Worm (Caenorhabditis elegans) whole organism, L1 larva: ENCODE measurements around the gene Y69H2.17.

ENCODE experiments used
- C16A3.4 ChIP-seq: fragments of 150-350 bp; optimal IDR thresholded peaks from 2 replicates; lab custom pipeline; 2014; ENCODE audit warnings: missing biosample characterization, missing genetic modification characterization
- F16B12.6 ChIP-seq: fragments of 150-350 bp; optimal IDR thresholded peaks from 2 replicates; lab custom pipeline; 2014; ENCODE audit warnings: missing biosample characterization, missing genetic modification characterization
- blmp-1 ChIP-seq: fragments of 150-350 bp; optimal IDR thresholded peaks from 2 replicates; lab custom pipeline; 2014; ENCODE audit warnings: missing biosample characterization, missing genetic modification characterization
- ceh-63 ChIP-seq: fragments of 200-800 bp; sonication (Bioruptor generic); optimal IDR thresholded peaks from 2 replicates; lab custom pipeline; 2018; ENCODE audit warnings: mild to moderate bottlenecking, missing genetic modification characterization, missing compliant biosample characterization
- ceh-82 ChIP-seq, 3 experiments: fragments of 150-350 bp in 1 of 3; sonication (generic microtip) in 2 of 3; optimal IDR thresholded peaks; 2 replicates each; lab custom pipeline; 2014 to 2017; ENCODE audit warnings: missing biosample characterization in 3 of 3, missing genetic modification characterization in 3 of 3
- ceh-90 ChIP-seq: sonication (generic microtip); optimal IDR thresholded peaks from 2 replicates; lab custom pipeline; 2016; ENCODE audit warnings: missing genetic modification characterization, missing compliant biosample characterization
- dpl-1 ChIP-seq, 3 experiments: fragments of 150-350 bp in 2 of 3; sonication (generic microtip) in 1 of 3; optimal IDR thresholded peaks; 2 replicates each; lab custom pipeline; 2014 to 2017; ENCODE audit warnings: missing biosample characterization in 3 of 3, missing genetic modification characterization in 3 of 3, missing genetic modification reagents in 3 of 3
- dsc-1 ChIP-seq: sonication (generic microtip); optimal IDR thresholded peaks from 2 replicates; lab custom pipeline; 2016; ENCODE audit warnings: mild to moderate bottlenecking, missing genetic modification characterization, missing compliant biosample characterization
- efl-1 ChIP-seq, 4 experiments: fragments of 150-350 bp; optimal IDR thresholded peaks in 3 of 4; peaks in 1 of 4; 1 replicate in 1 of 4; 2 replicates in 3 of 4; lab custom pipeline; 2014; ENCODE audit warnings: missing biosample characterization in 2 of 4, missing genetic modification characterization in 2 of 4, missing genetic modification reagents in 2 of 4
- efl-3 ChIP-seq: fragments of 200-800 bp; sonication (Bioruptor generic); optimal IDR thresholded peaks from 2 replicates; lab custom pipeline; 2018; ENCODE audit warnings: mild to moderate bottlenecking, missing genetic modification characterization, missing compliant biosample characterization
- egl-13 ChIP-seq: sonication (generic microtip); optimal IDR thresholded peaks from 2 replicates; lab custom pipeline; 2016; ENCODE audit warnings: missing genotype, missing genetic modification reagents, missing genetic modification characterization, missing compliant biosample characterization
- egl-27 ChIP-seq, 2 experiments: fragments of 150-350 bp in 1 of 2; sonication (generic microtip); optimal IDR thresholded peaks; 3 replicates each; lab custom pipeline; 2017 to 2018; ENCODE audit warnings: missing biosample characterization in 2 of 2, missing genetic modification characterization in 2 of 2, missing genetic modification reagents in 2 of 2
- elt-2 ChIP-seq: sonication (generic microtip); optimal IDR thresholded peaks from 2 replicates; lab custom pipeline; 2016; ENCODE audit warnings: missing genetic modification characterization, mild to moderate bottlenecking, inconsistent platforms, missing compliant biosample characterization, missing genetic modification reagents
- elt-3 ChIP-seq, 6 experiments: fragments of 150-350 bp in 1 of 6; sonication (generic microtip); optimal IDR thresholded peaks; 2 replicates each; lab custom pipeline; 2017 to 2018; ENCODE audit warnings: missing biosample characterization in 6 of 6, missing genetic modification characterization in 6 of 6, inconsistent platforms in 1 of 6
- fkh-4 ChIP-seq: sonication (generic microtip); optimal IDR thresholded peaks from 2 replicates; lab custom pipeline; 2016; ENCODE audit warnings: missing compliant biosample characterization, missing genetic modification characterization, borderline replicate concordance
- fos-1 ChIP-seq: fragments of 150-350 bp; optimal IDR thresholded peaks from 2 replicates; lab custom pipeline; 2014; ENCODE audit warnings: missing biosample characterization, missing genetic modification characterization
- grh-1 ChIP-seq: fragments of 200-800 bp; sonication (Bioruptor generic); IDR thresholded peaks from 2 replicates; pipeline ENCODE4 v1.3.6; 2022; ENCODE audit warnings: missing genetic modification reagents, missing genetic modification characterization, missing compliant biosample characterization
- hlh-4 ChIP-seq: sonication (generic microtip); optimal IDR thresholded peaks from 2 replicates; lab custom pipeline; 2016; ENCODE audit warnings: mild to moderate bottlenecking, missing genetic modification characterization, missing compliant biosample characterization
- hpl-2 ChIP-seq: fragments of 150-350 bp; optimal IDR thresholded peaks from 2 replicates; lab custom pipeline; 2014; ENCODE audit warnings: missing biosample characterization, missing genetic modification reagents, missing genetic modification characterization
- irx-1 ChIP-seq: sonication (generic microtip); optimal IDR thresholded peaks from 2 replicates; lab custom pipeline; 2016; ENCODE audit warnings: missing genetic modification characterization, missing compliant biosample characterization
- isw-1 ChIP-seq: fragments of 200-800 bp; sonication (Bioruptor generic); IDR thresholded peaks from 2 replicates; pipeline ENCODE4 v1.3.6; 2022; ENCODE audit warnings: missing genetic modification characterization, missing compliant biosample characterization
- jun-1 ChIP-seq: fragments of 150-350 bp; optimal IDR thresholded peaks from 2 replicates; lab custom pipeline; 2014; ENCODE audit warnings: missing biosample characterization, missing genetic modification reagents, missing genetic modification characterization
- lin-13 ChIP-seq: fragments of 150-350 bp; optimal IDR thresholded peaks from 2 replicates; lab custom pipeline; 2014; ENCODE audit warnings: missing biosample characterization, missing genetic modification reagents, missing genetic modification characterization
- lin-15B ChIP-seq: fragments of 150-350 bp; sonication (generic microtip); optimal IDR thresholded peaks from 3 replicates; lab custom pipeline; 2014; ENCODE audit warnings: missing biosample characterization, missing genetic modification characterization
- lin-35 ChIP-seq, 2 experiments: fragments of 150-350 bp; optimal IDR thresholded peaks; 2 replicates each; lab custom pipeline; 2014; ENCODE audit warnings: missing biosample characterization in 2 of 2, missing genetic modification characterization in 2 of 2, missing genetic modification reagents in 2 of 2
- lin-39 ChIP-seq: fragments of 150-350 bp; optimal IDR thresholded peaks from 2 replicates; lab custom pipeline; 2014; ENCODE audit warnings: missing biosample characterization, missing genetic modification reagents, missing genetic modification characterization
- lir-3 ChIP-seq: sonication (generic microtip); optimal IDR thresholded peaks from 2 replicates; lab custom pipeline; 2016; ENCODE audit warnings: mild to moderate bottlenecking, missing genetic modification characterization, moderate library complexity, missing compliant biosample characterization; ENCODE audit not compliant: poor library complexity
- lsy-2 ChIP-seq, 2 experiments: fragments of 150-350 bp; optimal IDR thresholded peaks; 2 replicates each; lab custom pipeline; 2014; ENCODE audit warnings: missing biosample characterization in 2 of 2, missing genetic modification characterization in 2 of 2
- mdl-1 ChIP-seq, 2 experiments: fragments of 150-350 bp; optimal IDR thresholded peaks; 2 replicates each; lab custom pipeline; 2014 to 2017; ENCODE audit warnings: missing biosample characterization in 2 of 2, missing genetic modification characterization in 2 of 2, inconsistent platforms in 1 of 2
- mep-1 ChIP-seq: fragments of 150-350 bp; optimal IDR thresholded peaks from 2 replicates; lab custom pipeline; 2014; ENCODE audit warnings: missing biosample characterization, missing genetic modification characterization
- nhr-11 ChIP-seq: fragments of 150-350 bp; optimal IDR thresholded peaks from 2 replicates; lab custom pipeline; 2014; ENCODE audit warnings: missing biosample characterization, missing genetic modification characterization
- nhr-19 ChIP-seq: fragments of 200-800 bp; sonication (Bioruptor generic); conservative IDR thresholded peaks from 2 replicates; pipeline ENCODE4 v1.3.6; 2022; ENCODE audit warnings: missing genetic modification characterization, missing compliant biosample characterization
- nhr-20 ChIP-seq: sonication (generic microtip); optimal IDR thresholded peaks from 2 replicates; lab custom pipeline; 2016; ENCODE audit warnings: mild to moderate bottlenecking, missing genetic modification characterization, missing compliant biosample characterization
- nhr-237 ChIP-seq: fragments of 150-350 bp; optimal IDR thresholded peaks from 2 replicates; lab custom pipeline; 2014; ENCODE audit warnings: missing biosample characterization, missing genetic modification characterization
- nhr-47 ChIP-seq: sonication (generic microtip); optimal IDR thresholded peaks from 2 replicates; lab custom pipeline; 2016; ENCODE audit warnings: mild to moderate bottlenecking, missing genetic modification characterization, moderate library complexity, missing compliant biosample characterization
- nhr-71 ChIP-seq: sonication (generic microtip); optimal IDR thresholded peaks from 2 replicates; lab custom pipeline; 2016; ENCODE audit warnings: mild to moderate bottlenecking, missing genetic modification characterization, moderate library complexity, missing compliant biosample characterization
- nhr-77 ChIP-seq: fragments of 150-350 bp; optimal IDR thresholded peaks from 2 replicates; lab custom pipeline; 2014; ENCODE audit warnings: missing biosample characterization, missing genetic modification characterization
- nhr-85 ChIP-seq: sonication (generic microtip); peaks from one replicate; lab custom pipeline; 2016; ENCODE audit warnings: missing genetic modification characterization, inconsistent platforms, missing compliant biosample characterization
- nhr-90 ChIP-seq: sonication (generic microtip); optimal IDR thresholded peaks from 2 replicates; lab custom pipeline; 2016; ENCODE audit warnings: mild to moderate bottlenecking, missing genetic modification characterization, missing compliant biosample characterization; ENCODE audit not compliant: poor library complexity
- pag-3 ChIP-seq: sonication (generic microtip); optimal IDR thresholded peaks from 2 replicates; lab custom pipeline; 2017; ENCODE audit warnings: missing genetic modification characterization, mild to moderate bottlenecking, missing compliant biosample characterization, antibody characterized with exemption, borderline replicate concordance; ENCODE audit not compliant: insufficient read depth
- skn-1 ChIP-seq: fragments of 150-350 bp; optimal IDR thresholded peaks from 2 replicates; lab custom pipeline; 2014; ENCODE audit warnings: missing biosample characterization, missing genetic modification characterization
- snpc-4 ChIP-seq: fragments of 150-350 bp; optimal IDR thresholded peaks from 2 replicates; lab custom pipeline; 2014; ENCODE audit warnings: missing biosample characterization, missing genetic modification characterization
- snu-23 ChIP-seq: sonication (generic microtip); optimal IDR thresholded peaks from 2 replicates; lab custom pipeline; 2016; ENCODE audit warnings: missing genetic modification characterization, missing compliant biosample characterization
- sox-4 ChIP-seq: sonication (generic microtip); optimal IDR thresholded peaks from 2 replicates; lab custom pipeline; 2016; ENCODE audit warnings: missing genetic modification characterization, missing compliant biosample characterization
- sup-37 ChIP-seq: fragments of 200-800 bp; sonication (Bioruptor generic); optimal IDR thresholded peaks from 2 replicates; lab custom pipeline; 2018; ENCODE audit warnings: mild to moderate bottlenecking, missing genetic modification characterization, missing compliant biosample characterization
- unc-30 ChIP-seq: sonication (generic microtip); optimal IDR thresholded peaks from 2 replicates; lab custom pipeline; 2017; ENCODE audit warnings: missing biosample characterization, missing genetic modification characterization
- unc-62 ChIP-seq: fragments of 150-350 bp; optimal IDR thresholded peaks from 2 replicates; lab custom pipeline; 2014; ENCODE audit warnings: missing biosample characterization, missing genetic modification reagents, missing genetic modification characterization
- unc-86 ChIP-seq: sonication (generic microtip); optimal IDR thresholded peaks from 2 replicates; lab custom pipeline; 2016; ENCODE audit warnings: missing genetic modification characterization, missing compliant biosample characterization
- unc-98 ChIP-seq: fragments of 200-800 bp; sonication (Bioruptor generic); IDR thresholded peaks from 2 replicates; pipeline ENCODE4 v1.3.6; 2022; ENCODE audit warnings: missing genetic modification characterization, missing compliant biosample characterization
- xbp-1 ChIP-seq: sonication (generic microtip); optimal IDR thresholded peaks from 2 replicates; lab custom pipeline; 2016; ENCODE audit warnings: missing genetic modification characterization, missing compliant biosample characterization
- zag-1 ChIP-seq: fragments of 150-350 bp; optimal IDR thresholded peaks from 2 replicates; lab custom pipeline; 2014; ENCODE audit warnings: missing biosample characterization, missing genetic modification characterization
- ztf-11 ChIP-seq, 2 experiments: sonication (generic microtip); optimal IDR thresholded peaks; 2 replicates each; lab custom pipeline; 2016 to 2017; ENCODE audit warnings: missing genetic modification characterization in 2 of 2, missing biosample characterization in 1 of 2, missing compliant biosample characterization in 1 of 2

Y69H2.17 gene

DNA sequence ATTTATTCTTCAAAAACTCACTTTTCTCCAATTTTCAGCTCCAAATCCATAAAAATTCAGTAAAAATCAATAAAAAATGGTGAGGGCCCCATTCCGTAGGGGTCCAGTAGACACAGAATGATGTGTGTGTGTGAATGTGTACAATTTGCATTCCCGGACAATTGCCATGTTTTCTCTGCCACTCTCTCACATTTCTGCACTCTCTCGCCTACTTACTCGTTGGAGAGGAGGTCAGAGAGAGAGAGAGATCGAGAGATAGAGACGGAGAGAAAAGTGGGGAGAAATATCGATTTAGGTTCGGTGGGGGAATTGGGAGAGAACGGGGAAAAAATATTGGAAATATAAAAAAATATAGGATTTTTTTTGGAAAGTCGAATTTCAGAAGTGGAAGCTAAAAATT is 38.9 kb downstream of the Y69H2.17 start:
- TF ChIP-seq xbp-1 (tag; lab: Kevin White, UChicago): peak; percentile 87
- TF ChIP-seq mep-1: peak; percentile 96
- TF ChIP-seq lsy-2 (tag; optimal IDR thresholded peaks at IDR 0.05; lab: Kevin White, UChicago): peak; percentile 90 to 92
- peak; percentile 76 for TF ChIP-seq irx-1 (tag; lab: Kevin White, UChicago)
- peak; percentile 25 for TF ChIP-seq lin-15B (tag; lab: Kevin White, UChicago)
- TF ChIP-seq ceh-63 (GFP tag; lab: Kevin White, UChicago): peak; percentile 39
- TF ChIP-seq egl-27 (tag; optimal IDR thresholded peaks at IDR 0.05; lab: Kevin White, UChicago): peak in 1 of 2 experiments; percentile 64
- TF ChIP-seq sox-4 (tag; lab: Kevin White, UChicago): peak; percentile 37
- TF ChIP-seq lin-39 (tag; lab: Kevin White, UChicago): peak; percentile 30
- TF ChIP-seq nhr-71: peak; percentile 95
- peak; percentile 47 for TF ChIP-seq C16A3.4 (tag; lab: Kevin White, UChicago)
- TF ChIP-seq mdl-1 (tag; optimal IDR thresholded peaks at IDR 0.05; lab: Kevin White, UChicago): peak in 1 of 2 experiments; percentile 66
- TF ChIP-seq hlh-4 (tag; lab: Kevin White, UChicago): no peak
- TF ChIP-seq skn-1 (tag; lab: Kevin White, UChicago): peak; percentile 64
- peak; percentile 85 for TF ChIP-seq nhr-90 (tag; lab: Kevin White, UChicago)
- peak; percentile 94 for TF ChIP-seq snu-23 (GFP tag; lab: Kevin White, UChicago)
- no peak for TF ChIP-seq pag-3 (tag; lab: Kevin White, UChicago)
- TF ChIP-seq efl-3: no peak
- peak; percentile 70 to 89 for TF ChIP-seq lin-35 (GFP tag; optimal IDR thresholded peaks at IDR 0.05; lab: Kevin White, UChicago)
- peak; percentile 13 for TF ChIP-seq ceh-90 (tag; lab: Kevin White, UChicago)
- TF ChIP-seq elt-2 (tag; lab: Kevin White, UChicago): peak; percentile 35
- peak; percentile 94 for TF ChIP-seq nhr-85
- no peak for TF ChIP-seq fkh-4 (tag; lab: Kevin White, UChicago)
- peak; percentile 81 for TF ChIP-seq dsc-1 (tag; lab: Kevin White, UChicago)
- TF ChIP-seq nhr-77 (tag; lab: Kevin White, UChicago): peak; percentile 64
- peak; percentile 86 for TF ChIP-seq snpc-4 (tag; lab: Kevin White, UChicago)
- TF ChIP-seq lir-3: no peak
- peak; percentile 75 to 90 (median 85) for TF ChIP-seq ceh-82 (tag; optimal IDR thresholded peaks at IDR 0.05; lab: Kevin White, UChicago)
- peak; percentile 11 for TF ChIP-seq blmp-1 (tag; lab: Kevin White, UChicago)
- peak; percentile 64 for TF ChIP-seq isw-1 (GFP tag; lab: Robert Waterston, UW)
- TF ChIP-seq jun-1 (tag; lab: Kevin White, UChicago): peak; percentile 70
- TF ChIP-seq egl-13 (tag; lab: Kevin White, UChicago): no peak
- TF ChIP-seq nhr-19 (GFP tag; lab: Robert Waterston, UW): peak; percentile 90
- TF ChIP-seq dpl-1 (GFP tag; optimal IDR thresholded peaks at IDR 0.05; lab: Kevin White, UChicago): peak; percentile 66 to 78 (median 73)
- peak; percentile 58 for TF ChIP-seq F16B12.6 (tag; lab: Kevin White, UChicago)
- no peak for TF ChIP-seq sup-37
- TF ChIP-seq lin-13 (GFP tag; lab: Kevin White, UChicago): peak; percentile 57
- TF ChIP-seq ztf-11 (tag; optimal IDR thresholded peaks at IDR 0.05; lab: Kevin White, UChicago): peak in 1 of 2 experiments; percentile 72
- TF ChIP-seq nhr-47: peak; percentile 95
- TF ChIP-seq unc-30: no peak
- no peak for TF ChIP-seq hpl-2 (GFP tag; lab: Kevin White, UChicago)
- TF ChIP-seq nhr-20 (tag; lab: Kevin White, UChicago): peak; percentile 78
- peak; percentile 5 for TF ChIP-seq zag-1 (tag; lab: Kevin White, UChicago)
- peak in 1 of 6 experiments; percentile 38 for TF ChIP-seq elt-3 (tag; optimal IDR thresholded peaks at IDR 0.05; lab: Kevin White, UChicago)
- TF ChIP-seq unc-86: peak; percentile 86
- TF ChIP-seq grh-1 (GFP tag; lab: Robert Waterston, UW): peak; percentile 72
- TF ChIP-seq nhr-11: peak; percentile 68
- TF ChIP-seq efl-1 (optimal IDR thresholded peaks at IDR 0.05; lab: Kevin White, UChicago): peak; percentile 78 to 86
- peak; percentile 79 to 98 for TF ChIP-seq efl-1 (GFP tag; optimal IDR thresholded peaks at IDR 0.05 in 1 of 2; lab: Kevin White, UChicago)
- TF ChIP-seq unc-62 (GFP tag; lab: Kevin White, UChicago): no peak
- no peak for TF ChIP-seq unc-98 (GFP tag; lab: Robert Waterston, UW)
- TF ChIP-seq nhr-237 (tag; lab: Kevin White, UChicago): peak; percentile 80
- TF ChIP-seq fos-1 (tag; lab: Kevin White, UChicago): peak; percentile 75
